Fruit fly (Drosophila melanogaster): ENCODE data around the gene Scsalpha1.

The Scsalpha1 gene

DNA sequence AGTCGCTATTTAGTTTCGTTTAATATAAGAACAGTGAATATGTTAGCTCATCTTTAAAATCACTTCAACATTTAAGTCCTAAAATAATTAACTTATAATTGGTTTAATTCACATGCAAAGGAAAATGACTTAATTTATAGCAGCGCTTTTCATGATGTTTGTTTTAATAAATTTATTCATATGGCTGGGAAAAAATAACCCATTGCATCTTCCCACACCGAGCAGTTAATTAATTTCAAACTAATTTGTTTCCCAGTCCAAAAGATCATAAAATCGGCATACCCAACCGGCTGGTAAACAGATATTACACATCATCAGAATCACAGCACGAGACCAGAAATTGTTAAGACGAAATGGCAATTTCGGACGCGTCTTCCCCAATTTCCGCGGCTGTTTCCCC, 43.2 kb upstream of the Scsalpha1 start (continued):
- TF ChIP-seq hbn (GFP tag; IDR thresholded peaks at IDR 0.05; ENCODE audit: partially characterized antibody) (no peak), B-H2 (GFP tag; optimal IDR thresholded peaks at IDR 0.05) (no peak), Hmx (GFP tag; optimal IDR thresholded peaks at IDR 0.05) (no peak), tap (tag; optimal IDR thresholded peaks at IDR 0.05) (no peak), chm (GFP tag; IDR thresholded peaks at IDR 0.05) (no peak), Mrtf (GFP tag; IDR thresholded peaks at IDR 0.05) (0 out of 3 replicates have a peak, but pooled peaks have one; percentile 12), Max (GFP tag; optimal IDR thresholded peaks at IDR 0.05) (no peak), H15 (GFP tag; IDR thresholded peaks at IDR 0.05) (0 out of 3 replicates have a peak, but pooled peaks have one; percentile 31), CG16863 (GFP tag; optimal IDR thresholded peaks at IDR 0.05) (no peak), CG2129 (GFP tag; IDR thresholded peaks at IDR 0.05; ENCODE audit: partially characterized antibody) (no peak), CG13624 (GFP tag; optimal IDR thresholded peaks at IDR 0.05) (peak; percentile 47), sc (optimal IDR thresholded peaks at IDR 0.05) (no peak), sc (GFP tag; optimal IDR thresholded peaks at IDR 0.05) (no peak), CG4282 (GFP tag; optimal IDR thresholded peaks at IDR 0.05) (no peak), CG17802 (tag; optimal IDR thresholded peaks at IDR 0.05) (no peak), Kr (GFP tag; optimal IDR thresholded peaks at IDR 0.05) (no peak), CG10274 (GFP tag; optimal IDR thresholded peaks at IDR 0.05) (peak; percentile 30), CG6254 (GFP tag; optimal IDR thresholded peaks at IDR 0.05) (no peak), CG2120 (GFP tag; optimal IDR thresholded peaks at IDR 0.05) (peak; percentile 82), ttk (GFP tag; IDR thresholded peaks at IDR 0.05) (0 out of 2 replicates have a peak, but pooled peaks have one; percentile 16), CG17912 (GFP tag; optimal IDR thresholded peaks at IDR 0.05) (no peak), CG13296 (GFP tag; optimal IDR thresholded peaks at IDR 0.05) (no peak), crc (GFP tag; optimal IDR thresholded peaks at IDR 0.05) (no peak), hth (optimal IDR thresholded peaks at IDR 0.05) (no peak), ci (GFP tag; IDR thresholded peaks at IDR 0.05) (no peak), CG11093 (GFP tag; IDR thresholded peaks at IDR 0.05) (no peak), Fer2 (tag; optimal IDR thresholded peaks at IDR 0.05) (no peak), maf-S (GFP tag; optimal IDR thresholded peaks at IDR 0.05) (no peak), CG10543 (GFP tag; optimal IDR thresholded peaks at IDR 0.05) (no peak), Neu2 (GFP tag; optimal IDR thresholded peaks at IDR 0.05; ENCODE audit: borderline replicate concordance) (no peak), CG8944 (GFP tag; optimal IDR thresholded peaks at IDR 0.05) (no peak), vvl (GFP tag; IDR thresholded peaks at IDR 0.05) (peak; percentile 71), CG10366 (GFP tag; IDR thresholded peaks at IDR 0.05) (peak; percentile 36; the same call in 1 of the 2 replicates), dysf (GFP tag; IDR thresholded peaks at IDR 0.05) (peak; percentile 73), fru (optimal IDR thresholded peaks at IDR 0.05) (no peak), CG16779 (GFP tag; IDR thresholded peaks at IDR 0.05) (0 out of 2 replicates have a peak, but pooled peaks have one; percentile 44), CG6854 (GFP tag; optimal IDR thresholded peaks at IDR 0.05) (no peak), prd (optimal IDR thresholded peaks at IDR 0.05) (no peak), prd (GFP tag; IDR thresholded peaks at IDR 0.05) (no peak), CG4730 (GFP tag; IDR thresholded peaks at IDR 0.05) (no peak; the same call in 1 of the 2 replicates), CG7839 (tag; optimal IDR thresholded peaks at IDR 0.05) (peak; percentile 61), trem (tag; optimal IDR thresholded peaks at IDR 0.05) (no peak), so (GFP tag; IDR thresholded peaks at IDR 0.05) (peak; percentile 50; the same call in 1 of the 3 replicates), CG7963 (GFP tag; IDR thresholded peaks at IDR 0.05; ENCODE audit: partially characterized antibody) (no peak), eyg (GFP tag; optimal IDR thresholded peaks at IDR 0.05) (no peak), TFAM (GFP tag; optimal IDR thresholded peaks at IDR 0.05) (no peak), Xbp1 (GFP tag; optimal IDR thresholded peaks at IDR 0.05) (peak; percentile 32), Vsx1 (GFP tag; optimal IDR thresholded peaks at IDR 0.05) (no peak), slou (GFP tag; optimal IDR thresholded peaks at IDR 0.05) (peak; percentile 25), chif (GFP tag; optimal IDR thresholded peaks at IDR 0.05) (no peak)

Measured in whole organism, embryonic.